Worm (Caenorhabditis elegans): ENCODE data around the gene Y69H2.17.

Y69H2.17 gene

ce11 chrV:18733942-18734341, 49.2 kb downstream of the Y69H2.17 start:
- TF ChIP-seq aly-2 (tag; optimal IDR thresholded peaks at IDR 0.05) (no peak), mdl-1 (tag; optimal IDR thresholded peaks at IDR 0.05) (no peak), nhr-77 (tag; optimal IDR thresholded peaks at IDR 0.05) (no peak), mbf-1 (tag; optimal IDR thresholded peaks at IDR 0.05) (no peak), crh-2 (tag; optimal IDR thresholded peaks at IDR 0.05) (no peak), blmp-1 (tag; optimal IDR thresholded peaks at IDR 0.05; ENCODE audit: insufficient read depth) (no peak), unc-39 (tag; optimal IDR thresholded peaks at IDR 0.05) (no peak), fos-1 (tag; optimal IDR thresholded peaks at IDR 0.05) (no peak), peb-1 (tag; optimal IDR thresholded peaks at IDR 0.05) (no peak), skn-1 (tag; optimal IDR thresholded peaks at IDR 0.05) (no peak), ceh-82 (tag; optimal IDR thresholded peaks at IDR 0.05) (no peak)

ce11 chrV:18734381-18734780, 49.6 kb downstream of the Y69H2.17 start, which contains the start of gene scl-20:
Gene scl-20, minus strand, starts transcription at chrV:18734481.
- TF ChIP-seq ama-1 (optimal IDR thresholded peaks at IDR 0.05), result no peak
- no peak for TF ChIP-seq elt-1 (tag; optimal IDR thresholded peaks at IDR 0.05)
- TF ChIP-seq skn-1 (tag; optimal IDR thresholded peaks at IDR 0.05), result no peak
- no peak for TF ChIP-seq mbf-1 (tag; optimal IDR thresholded peaks at IDR 0.05)
- TF ChIP-seq unc-39 (tag; optimal IDR thresholded peaks at IDR 0.05), result no peak
- no peak for TF ChIP-seq lin-11 (tag; optimal IDR thresholded peaks at IDR 0.05)
- no peak for TF ChIP-seq dmd-4 (tag; optimal IDR thresholded peaks at IDR 0.05)
- no peak for TF ChIP-seq ztf-11 (tag; optimal IDR thresholded peaks at IDR 0.05)
- no peak for TF ChIP-seq ceh-16 (tag; optimal IDR thresholded peaks at IDR 0.05)
- TF ChIP-seq nhr-23 (tag; optimal IDR thresholded peaks at IDR 0.05), result no peak
- no peak for TF ChIP-seq mdl-1 (tag; optimal IDR thresholded peaks at IDR 0.05)
- no peak for TF ChIP-seq F13H6.1 (tag; optimal IDR thresholded peaks at IDR 0.05)
- no peak for TF ChIP-seq ZK546.5 (tag; optimal IDR thresholded peaks at IDR 0.05)
- TF ChIP-seq peb-1 (tag; optimal IDR thresholded peaks at IDR 0.05), result no peak
- TF ChIP-seq nhr-77 (tag; optimal IDR thresholded peaks at IDR 0.05), result no peak
- no peak for TF ChIP-seq nhr-12 (tag; optimal IDR thresholded peaks at IDR 0.05)

All from whole organism, L2 larva.